Fruit fly (Drosophila melanogaster) whole organism, wandering third instar larva: ENCODE results near the gene CG42832.
A peak's percentile ranks its signal among the peaks of the same experiment; 100 is the strongest.

ENCODE experiments used
- Abd-B ChIP-seq: fragments of >200 bp; optimal IDR thresholded peaks from 2 replicates; lab custom pipeline; 2017; ENCODE audit warnings: missing biosample characterization, missing genetic modification characterization
- CG32264 ChIP-seq: fragments of 200-800 bp; sonication (Bioruptor generic); optimal IDR thresholded peaks from 2 replicates; lab custom pipeline; 2016; ENCODE audit warnings: missing biosample characterization, missing genetic modification characterization
- CG9705 ChIP-seq: fragments of 200-800 bp; sonication (Bioruptor generic); optimal IDR thresholded peaks from 2 replicates; lab custom pipeline; 2018; ENCODE audit warnings: missing biosample characterization, mild to moderate bottlenecking, missing genetic modification characterization
- CrebA ChIP-seq: fragments of 200-800 bp; sonication (Bioruptor generic); optimal IDR thresholded peaks from 2 replicates; lab custom pipeline; 2016; ENCODE audit warnings: missing biosample characterization, mild to moderate bottlenecking, missing genetic modification characterization, borderline replicate concordance
- Dif ChIP-seq: fragments of 200-275, 200-300 bp; sonication (Bioruptor generic); optimal IDR thresholded peaks from 2 replicates; lab custom pipeline; 2018; ENCODE audit warnings: missing biosample characterization, missing genetic modification characterization; ENCODE audit not compliant: partially characterized antibody
- GATAd ChIP-seq: sonication (Bioruptor generic); optimal IDR thresholded peaks from 2 replicates; lab custom pipeline; 2016; ENCODE audit warnings: missing biosample characterization, missing genetic modification characterization
- Hnf4 ChIP-seq: fragments of 200-800 bp; sonication (Bioruptor generic); optimal IDR thresholded peaks from 2 replicates; lab custom pipeline; 2016; ENCODE audit warnings: missing biosample characterization, mild to moderate bottlenecking, missing genetic modification characterization
- Hr78 ChIP-seq: fragments of >200 bp; optimal IDR thresholded peaks from 2 replicates; lab custom pipeline; 2017; ENCODE audit warnings: missing biosample characterization, missing genetic modification characterization
- Hr83 ChIP-seq: fragments of 200-300 bp; sonication (Bioruptor generic); optimal IDR thresholded peaks from 2 replicates; lab custom pipeline; 2016; ENCODE audit warnings: missing biosample characterization, mild to moderate bottlenecking, missing genetic modification characterization, moderate library complexity; ENCODE audit not compliant: poor library complexity, severe bottlenecking
- Jra ChIP-seq: sonication (Bioruptor generic); optimal IDR thresholded peaks from 2 replicates; lab custom pipeline; 2016; ENCODE audit warnings: missing biosample characterization, missing genetic modification characterization
- Mio ChIP-seq: sonication (Bioruptor generic); optimal IDR thresholded peaks from 2 replicates; lab custom pipeline; 2016; ENCODE audit warnings: missing biosample characterization, missing genetic modification characterization
- Myc ChIP-seq: fragments of >200 bp; optimal IDR thresholded peaks from 2 replicates; lab custom pipeline; 2017
- OdsH ChIP-seq: fragments of 200-800 bp; sonication (Bioruptor generic); optimal IDR thresholded peaks from 2 replicates; lab custom pipeline; 2016; ENCODE audit warnings: missing biosample characterization, mild to moderate bottlenecking, missing genetic modification characterization
- Rel ChIP-seq, 2 experiments: fragments of 200-800 bp; sonication (Bioruptor generic) in 1 of 2; optimal IDR thresholded peaks; 2 replicates in 1 of 2; 3 replicates in 1 of 2; lab custom pipeline; 2016 to 2019; ENCODE audit warnings: mild to moderate bottlenecking in 2 of 2, missing biosample characterization in 2 of 2, missing genetic modification characterization in 2 of 2, moderate library complexity in 1 of 2
- Sp1 ChIP-seq: fragments of 200-800 bp; sonication (Bioruptor generic); optimal IDR thresholded peaks from 3 replicates; lab custom pipeline; 2019; ENCODE audit warnings: missing biosample characterization, mild to moderate bottlenecking, missing genetic modification characterization, moderate library complexity
- Vsx2 ChIP-seq: fragments of 200-300, 225-300 bp; sonication (Bioruptor generic); optimal IDR thresholded peaks from 2 replicates; lab custom pipeline; 2018; ENCODE audit warnings: missing biosample characterization, missing genetic modification characterization; ENCODE audit not compliant: partially characterized antibody
- brk ChIP-seq: fragments of 200-800 bp; sonication (Bioruptor generic); optimal IDR thresholded peaks from 2 replicates; lab custom pipeline; 2016; ENCODE audit warnings: missing biosample characterization, mild to moderate bottlenecking, missing genetic modification characterization
- dl ChIP-seq, 2 experiments: fragments of 175-275, 200-275 bp in 1 of 2; fragments of 200-275 bp in 1 of 2; sonication (Bioruptor generic); optimal IDR thresholded peaks; lab custom pipeline; 2018; ENCODE audit warnings: mild to moderate bottlenecking in 2 of 2, missing biosample characterization in 2 of 2, missing genetic modification characterization in 2 of 2, moderate library complexity in 2 of 2; ENCODE audit not compliant: partially characterized antibody in 2 of 2, insufficient read depth in 1 of 2
- dmrt93B ChIP-seq: fragments of 200-800 bp; sonication (Bioruptor generic); optimal IDR thresholded peaks from 2 replicates; lab custom pipeline; 2018; ENCODE audit warnings: missing biosample characterization, mild to moderate bottlenecking, missing genetic modification characterization
- dsf ChIP-seq: sonication (Bioruptor generic); optimal IDR thresholded peaks from 2 replicates; lab custom pipeline; 2016; ENCODE audit warnings: missing biosample characterization, missing genetic modification characterization, borderline replicate concordance
- ey ChIP-seq: fragments of 200-800 bp; sonication (Bioruptor generic); optimal IDR thresholded peaks from 2 replicates; lab custom pipeline; 2016; ENCODE audit warnings: missing biosample characterization, missing genetic modification characterization
- foxo ChIP-seq, 2 experiments: fragments of 200-800 bp; sonication (Bioruptor generic); optimal IDR thresholded peaks; 2 replicates in 1 of 2; 3 replicates in 1 of 2; lab custom pipeline; 2016 to 2017; ENCODE audit warnings: missing biosample characterization in 2 of 2, missing genetic modification characterization in 2 of 2
- fru ChIP-seq: fragments of 200-800 bp; sonication (Bioruptor generic); optimal IDR thresholded peaks from 3 replicates; lab custom pipeline; 2016; ENCODE audit warnings: missing biosample characterization, mild to moderate bottlenecking, missing genetic modification characterization
- h ChIP-seq: fragments of 200-800 bp; sonication (Bioruptor generic); optimal IDR thresholded peaks from 3 replicates; lab custom pipeline; 2016; ENCODE audit warnings: missing biosample characterization, mild to moderate bottlenecking, missing genetic modification characterization
- jim ChIP-seq: fragments of 175-275, 200-325 bp; sonication (Bioruptor generic); optimal IDR thresholded peaks from 2 replicates; lab custom pipeline; 2016; ENCODE audit warnings: missing biosample characterization, mild to moderate bottlenecking, missing genetic modification characterization
- lola ChIP-seq: fragments of >200 bp; optimal IDR thresholded peaks from 2 replicates; lab custom pipeline; 2017; ENCODE audit warnings: missing biosample characterization, missing genetic modification characterization
- pan ChIP-seq: fragments of >200 bp; optimal IDR thresholded peaks from 2 replicates; lab custom pipeline; 2017
- psq ChIP-seq: fragments of 200-800 bp; sonication (Bioruptor generic); optimal IDR thresholded peaks from 3 replicates; lab custom pipeline; 2017; ENCODE audit warnings: missing biosample characterization, mild to moderate bottlenecking, missing genetic modification characterization, moderate library complexity
- rgr ChIP-seq: fragments of 200-800 bp; sonication (Bioruptor generic); optimal IDR thresholded peaks from 3 replicates; lab custom pipeline; 2016; ENCODE audit warnings: missing biosample characterization, mild to moderate bottlenecking, missing genetic modification characterization
- sage ChIP-seq: fragments of 200-800 bp; sonication (Bioruptor generic); optimal IDR thresholded peaks from 2 replicates; lab custom pipeline; 2016; ENCODE audit warnings: missing biosample characterization, mild to moderate bottlenecking, missing genetic modification characterization
- sv ChIP-seq: fragments of 200-800 bp; sonication (Bioruptor generic); optimal IDR thresholded peaks from 3 replicates; lab custom pipeline; 2016; ENCODE audit warnings: missing biosample characterization, missing genetic modification characterization
- tai ChIP-seq: sonication (Bioruptor generic); optimal IDR thresholded peaks from 2 replicates; lab custom pipeline; 2016; ENCODE audit warnings: missing biosample characterization, missing genetic modification characterization
- usp ChIP-seq: fragments of >200 bp; optimal IDR thresholded peaks from 2 replicates; lab custom pipeline; 2017; ENCODE audit warnings: missing biosample characterization, missing genetic modification characterization
- woc ChIP-seq: sonication (Bioruptor generic); optimal IDR thresholded peaks from 2 replicates; lab custom pipeline; 2016; ENCODE audit warnings: missing biosample characterization, mild to moderate bottlenecking, missing genetic modification characterization

The CG42832 gene

dm6 chr3L:11627819-11628483, 18.0 kb downstream of the CG42832 start, which contains the start of gene Apt1 (continued):
- peak; percentile 17 for TF ChIP-seq h

- no peak for TF ChIP-seq ey
- no peak for TF ChIP-seq psq (GFP tag; lab: Kevin White, UChicago)
- no peak for TF ChIP-seq Vsx2 (GFP tag; lab: Kevin White, UChicago)
- no peak for TF ChIP-seq CG32264 (GFP tag; lab: Kevin White, UChicago)
- no peak for TF ChIP-seq rgr
- TF ChIP-seq tai, result peak; percentile 40
- TF ChIP-seq CG9705, result no peak
- TF ChIP-seq Dif (GFP tag; lab: Kevin White, UChicago), result no peak
- no peak for TF ChIP-seq usp (GFP tag; lab: Kevin White, UChicago)
- peak; percentile 1 for TF ChIP-seq dsf
- TF ChIP-seq sage (GFP tag; lab: Kevin White, UChicago), result no peak
- TF ChIP-seq dl (GFP tag; optimal IDR thresholded peaks at IDR 0.05; lab: Kevin White, UChicago; ENCODE audit: insufficient read depth in 1 of 2, partially characterized antibody in 2 of 2), result no peak
- TF ChIP-seq GATAd (GFP tag; lab: Kevin White, UChicago), result no peak
- TF ChIP-seq jim (GFP tag; lab: Kevin White, UChicago), result no peak
- no peak for TF ChIP-seq lola (GFP tag; lab: Kevin White, UChicago)
- no peak for TF ChIP-seq Abd-B (GFP tag; lab: Kevin White, UChicago)
- TF ChIP-seq pan (lab: Kevin White, UChicago), result no peak
- TF ChIP-seq Myc (lab: Kevin White, UChicago), result no peak
- no peak for TF ChIP-seq sv (GFP tag; lab: Kevin White, UChicago)
- peak; percentile 6 for TF ChIP-seq Jra (GFP tag; lab: Kevin White, UChicago)
- peak in 1 of 2 experiments; percentile 4 for TF ChIP-seq foxo (GFP tag; optimal IDR thresholded peaks at IDR 0.05; lab: Kevin White, UChicago)
- no peak for TF ChIP-seq Sp1 (GFP tag; lab: Kevin White, UChicago)
- peak; percentile 1 for TF ChIP-seq brk (GFP tag; lab: Kevin White, UChicago)
- peak; percentile 37 for TF ChIP-seq Hnf4
- no peak for TF ChIP-seq dmrt93B
- no peak for TF ChIP-seq OdsH (GFP tag; lab: Kevin White, UChicago)
- TF ChIP-seq woc (GFP tag; lab: Kevin White, UChicago), result no peak
- no peak for TF ChIP-seq fru (GFP tag; lab: Kevin White, UChicago)
- no peak for TF ChIP-seq CrebA (GFP tag; lab: Kevin White, UChicago)
Observed at dm6 chr3L:11630684-11631083, 20.7 kb downstream of the CG42832 start.

- TF ChIP-seq Rel (GFP tag; optimal IDR thresholded peaks at IDR 0.05; lab: Kevin White, UChicago) (no peak), Rel (tag; optimal IDR thresholded peaks at IDR 0.05; lab: Kevin White, UChicago) (peak; percentile 41), foxo (GFP tag; optimal IDR thresholded peaks at IDR 0.05; lab: Kevin White, UChicago) (no peak)
- TF ChIP-seq, all 38 proteins: peak for 1
Observed at dm6 chr3L:11631092-11631491, 21.2 kb downstream of the CG42832 start, which contains the start of gene CG32091. Gene CG32091 (plus strand): TSS chr3L:11631392.

dm6 chr3L:11634551-11634950, 24.6 kb downstream of the CG42832 start:
- TF ChIP-seq CrebA (GFP tag; lab: Kevin White, UChicago), result no peak
- TF ChIP-seq sage (GFP tag; lab: Kevin White, UChicago), result no peak
- no peak for TF ChIP-seq pan (lab: Kevin White, UChicago)
- no peak for TF ChIP-seq Rel (GFP tag; optimal IDR thresholded peaks at IDR 0.05; lab: Kevin White, UChicago)
- TF ChIP-seq Rel (tag; optimal IDR thresholded peaks at IDR 0.05; lab: Kevin White, UChicago), result no peak
- TF ChIP-seq CG9705, result no peak
- TF ChIP-seq dl (GFP tag; optimal IDR thresholded peaks at IDR 0.05; lab: Kevin White, UChicago; ENCODE audit: insufficient read depth in 1 of 2, partially characterized antibody in 2 of 2), result no peak
- no peak for TF ChIP-seq brk (GFP tag; lab: Kevin White, UChicago)
- TF ChIP-seq, all 38 proteins: peak for 0

- TF ChIP-seq tai (no peak), Sp1 (GFP tag; lab: Kevin White, UChicago) (no peak), Hr83 (GFP tag; lab: Kevin White, UChicago) (no peak), ey (no peak), woc (GFP tag; lab: Kevin White, UChicago) (no peak), Rel (GFP tag; optimal IDR thresholded peaks at IDR 0.05; lab: Kevin White, UChicago) (no peak), Rel (tag; optimal IDR thresholded peaks at IDR 0.05; lab: Kevin White, UChicago) (no peak), rgr (no peak), OdsH (GFP tag; lab: Kevin White, UChicago) (no peak), fru (GFP tag; lab: Kevin White, UChicago) (no peak), Mio (GFP tag; lab: Kevin White, UChicago) (no peak), CG32264 (GFP tag; lab: Kevin White, UChicago) (no peak), usp (GFP tag; lab: Kevin White, UChicago) (no peak), Hr78 (no peak)
Observed at dm6 chr3L:11636829-11637228, 26.9 kb downstream of the CG42832 start.
